Worm (Caenorhabditis elegans): ENCODE measurements around the gene F56B3.11.
"Not testable (repeated sequence)": the region's sequence is repeated elsewhere in the genome, so short reads cannot be mapped to it uniquely, and the experiment has no call there.

Gene F56B3.11

ce11 chrIV:782393-782792, 14.0 kb downstream of the F56B3.11 start:
- TF ChIP-seq nhr-77 (tag; optimal IDR thresholded peaks at IDR 0.05) (no peak), ama-1 (optimal IDR thresholded peaks at IDR 0.05) (no peak), ztf-4 (tag; optimal IDR thresholded peaks at IDR 0.05) (no peak), lin-15B (tag; optimal IDR thresholded peaks at IDR 0.05) (no peak), ZK546.5 (tag; optimal IDR thresholded peaks at IDR 0.05) (no peak), elt-2 (tag; optimal IDR thresholded peaks at IDR 0.05) (no peak), lsy-12 (tag; optimal IDR thresholded peaks at IDR 0.05) (no peak)

- TF ChIP-seq nhr-11 (tag; optimal IDR thresholded peaks at IDR 0.05) (no peak), skn-1 (tag; optimal IDR thresholded peaks at IDR 0.05) (no peak), pha-4 (tag; optimal IDR thresholded peaks at IDR 0.05) (peak; percentile 9), nhr-28 (tag; optimal IDR thresholded peaks at IDR 0.05) (no peak), zag-1 (tag; optimal IDR thresholded peaks at IDR 0.05) (no peak), unc-62 (GFP tag; optimal IDR thresholded peaks at IDR 0.05) (no peak), lsy-12 (tag; optimal IDR thresholded peaks at IDR 0.05) (no peak), nhr-23 (tag; optimal IDR thresholded peaks at IDR 0.05) (no peak)
Measured at ce11 chrIV:778484-778883, 17.9 kb downstream of the F56B3.11 start, which contains the start of gene ugt-52. Gene ugt-52, plus strand, starts transcription at chrIV:778784.

ce11 chrIV:773580-773979, 22.8 kb downstream of the F56B3.11 start:
- TF ChIP-seq sea-2 (GFP tag; optimal IDR thresholded peaks at IDR 0.05) (no peak), nhr-237 (tag; optimal IDR thresholded peaks at IDR 0.05) (no peak), ceh-9 (tag; optimal IDR thresholded peaks at IDR 0.05) (no peak), nhr-12 (tag; optimal IDR thresholded peaks at IDR 0.05) (no peak), zag-1 (tag; optimal IDR thresholded peaks at IDR 0.05) (no peak), nhr-43 (tag; optimal IDR thresholded peaks at IDR 0.05; ENCODE audit: poor library complexity, severe bottlenecking) (no peak), eor-1 (tag; optimal IDR thresholded peaks at IDR 0.05) (no peak)

- no peak for TF ChIP-seq tbx-2 (tag; optimal IDR thresholded peaks at IDR 0.05)
- TF ChIP-seq lin-15B (tag; optimal IDR thresholded peaks at IDR 0.05), result peak; percentile 58
Measured at ce11 chrIV:772931-773330, 23.4 kb downstream of the F56B3.11 start, which contains the start of gene mrpl-2. Gene mrpl-2, plus strand, starts transcription at chrIV:773237.

ce11 chrIV:771061-771460, 25.3 kb downstream of the F56B3.11 start, which contains the start of gene F56B3.9:
Gene F56B3.9, plus strand, starts transcription at chrIV:771361.
- not testable (repeated sequence) for TF ChIP-seq elt-3, ztf-11, nhr-67 (tag; optimal IDR thresholded peaks at IDR 0.05)

- no peak for TF ChIP-seq fkh-10 (GFP tag; optimal IDR thresholded peaks at IDR 0.05)
- TF ChIP-seq ceh-9 (tag; optimal IDR thresholded peaks at IDR 0.05), result no peak
- no peak for TF ChIP-seq jun-1 (tag; optimal IDR thresholded peaks at IDR 0.05)
- TF ChIP-seq ZK546.5 (tag; optimal IDR thresholded peaks at IDR 0.05), result no peak
- TF ChIP-seq fkh-2 (tag; optimal IDR thresholded peaks at IDR 0.05), result no peak
- no peak for TF ChIP-seq lsy-12 (tag; optimal IDR thresholded peaks at IDR 0.05)
- TF ChIP-seq ceh-28 (tag; optimal IDR thresholded peaks at IDR 0.05), result peak; percentile 43
- no peak for TF ChIP-seq unc-39 (tag; optimal IDR thresholded peaks at IDR 0.05)
- TF ChIP-seq pqm-1 (tag; optimal IDR thresholded peaks at IDR 0.05), result no peak
- TF ChIP-seq skn-1 (tag; optimal IDR thresholded peaks at IDR 0.05), result no peak
- no peak for TF ChIP-seq aly-2 (tag; optimal IDR thresholded peaks at IDR 0.05)
- no peak for TF ChIP-seq elt-2 (tag; optimal IDR thresholded peaks at IDR 0.05)
- TF ChIP-seq hmg-11 (tag; optimal IDR thresholded peaks at IDR 0.05), result peak; percentile 12
- TF ChIP-seq ceh-16 (tag; optimal IDR thresholded peaks at IDR 0.05), result no peak
- peak; percentile 50 for TF ChIP-seq nhr-23 (tag; optimal IDR thresholded peaks at IDR 0.05)
- TF ChIP-seq nhr-25 (tag; optimal IDR thresholded peaks at IDR 0.05), result no peak
Measured at ce11 chrIV:768312-768711, 28.1 kb downstream of the F56B3.11 start, which contains the start of gene F56B3.2. Gene F56B3.2, minus strand, starts transcription at chrIV:768584.

All from whole organism, L3 larva.